Worm (Caenorhabditis elegans): Measurements from ENCODE around the gene gfrp-1.

The gfrp-1 gene

DNA sequence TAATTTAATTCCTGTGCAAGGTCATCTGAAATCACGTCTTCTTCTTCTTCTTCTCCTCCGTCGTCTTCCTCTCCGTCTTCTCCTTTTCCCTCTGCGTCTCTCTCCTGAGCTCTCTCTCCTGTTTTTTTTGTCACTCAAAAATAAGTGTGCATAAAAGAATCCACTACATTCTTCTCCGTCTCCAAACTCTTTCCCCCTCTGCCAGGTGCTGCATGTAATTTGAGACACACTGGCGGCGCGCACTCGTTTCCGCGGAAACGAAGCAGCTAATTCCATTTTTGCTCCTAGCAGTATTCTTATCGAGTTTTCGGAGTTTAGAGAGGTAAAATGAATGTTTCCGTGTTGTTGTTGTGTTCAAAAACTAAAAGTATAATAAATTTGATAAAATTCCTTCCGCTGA is 17.3 kb upstream of the gfrp-1 start:
- TF ChIP-seq dao-5 (tag; optimal IDR thresholded peaks at IDR 0.05), result no peak
- TF ChIP-seq him-1 (tag; optimal IDR thresholded peaks at IDR 0.05), result no peak
- TF ChIP-seq W03F9.2 (tag; optimal IDR thresholded peaks at IDR 0.05), result no peak

DNA sequence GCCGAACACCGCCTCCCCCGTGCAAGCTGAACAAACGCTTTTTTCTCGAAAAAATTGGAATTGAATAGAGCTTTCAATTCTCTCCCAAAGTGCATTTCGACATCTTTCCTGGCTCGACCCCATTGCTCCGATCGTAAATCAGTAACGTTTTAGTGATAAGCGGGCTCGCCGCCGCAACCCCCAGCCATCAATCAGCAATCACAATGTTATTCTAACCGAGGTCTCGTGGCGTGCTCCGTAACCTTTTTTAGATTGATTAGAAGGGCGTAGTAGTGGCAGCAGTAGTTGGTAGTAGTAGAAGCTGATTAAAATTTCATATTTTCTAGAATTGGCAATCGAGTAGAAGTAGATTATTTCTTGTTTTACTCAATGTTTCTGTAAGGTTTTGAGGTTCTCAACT is 16.1 kb upstream of the gfrp-1 start:
- TF ChIP-seq W03F9.2 (tag; optimal IDR thresholded peaks at IDR 0.05) (no peak), dao-5 (tag; optimal IDR thresholded peaks at IDR 0.05) (no peak), him-1 (tag; optimal IDR thresholded peaks at IDR 0.05) (no peak)

DNA sequence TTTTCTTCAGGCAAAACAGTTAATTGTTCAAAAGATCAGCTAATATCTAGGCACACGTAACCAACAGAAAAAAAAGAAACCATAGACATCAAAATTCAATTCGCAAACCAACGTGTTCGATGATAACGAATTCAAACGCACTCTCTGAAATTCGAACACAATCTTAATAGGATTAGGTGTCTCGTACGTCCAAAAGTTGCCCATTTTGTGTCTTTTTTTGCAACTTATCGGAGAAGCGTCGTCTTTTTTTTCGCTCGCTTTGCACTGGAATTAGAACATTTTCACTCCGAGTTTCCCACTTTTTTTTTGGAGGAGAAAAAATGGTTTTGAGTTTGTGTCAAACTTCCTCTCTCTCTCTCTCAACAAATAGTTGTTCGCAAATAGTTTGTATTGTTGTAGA is 14.3 kb upstream of the gfrp-1 start:
- no peak for TF ChIP-seq him-1 (tag; optimal IDR thresholded peaks at IDR 0.05)
- no peak for TF ChIP-seq W03F9.2 (tag; optimal IDR thresholded peaks at IDR 0.05)
- TF ChIP-seq dao-5 (tag; optimal IDR thresholded peaks at IDR 0.05), result no peak

DNA sequence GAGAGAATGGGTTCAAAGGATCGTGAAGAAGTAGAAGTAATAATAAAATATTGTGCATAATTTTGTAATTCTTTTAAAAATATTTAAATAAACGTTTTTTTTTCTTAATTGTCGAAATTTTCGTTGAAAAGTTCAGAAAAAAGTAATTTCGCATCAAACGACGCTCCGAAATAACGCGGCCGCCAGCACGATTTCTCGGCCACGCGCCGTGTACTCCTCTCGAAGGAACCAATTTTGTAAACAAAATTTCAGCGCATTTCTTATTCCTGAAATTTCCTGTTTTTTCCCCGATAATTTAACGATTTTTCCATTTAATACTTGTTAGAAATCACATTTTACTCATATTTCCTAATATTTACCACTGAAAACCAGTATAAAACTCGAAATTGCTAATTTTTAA is 11.4 kb upstream of the gfrp-1 start, which contains the start of gene Y38C1AA.12:
TSS of gene Y38C1AA.12 (plus strand) at position 211 of the 400 bp plus-strand sequence.
- peak; percentile 80 for TF ChIP-seq W03F9.2 (tag; optimal IDR thresholded peaks at IDR 0.05)
- peak; percentile 42 for TF ChIP-seq him-1 (tag; optimal IDR thresholded peaks at IDR 0.05)
- no peak for TF ChIP-seq dao-5 (tag; optimal IDR thresholded peaks at IDR 0.05)

DNA sequence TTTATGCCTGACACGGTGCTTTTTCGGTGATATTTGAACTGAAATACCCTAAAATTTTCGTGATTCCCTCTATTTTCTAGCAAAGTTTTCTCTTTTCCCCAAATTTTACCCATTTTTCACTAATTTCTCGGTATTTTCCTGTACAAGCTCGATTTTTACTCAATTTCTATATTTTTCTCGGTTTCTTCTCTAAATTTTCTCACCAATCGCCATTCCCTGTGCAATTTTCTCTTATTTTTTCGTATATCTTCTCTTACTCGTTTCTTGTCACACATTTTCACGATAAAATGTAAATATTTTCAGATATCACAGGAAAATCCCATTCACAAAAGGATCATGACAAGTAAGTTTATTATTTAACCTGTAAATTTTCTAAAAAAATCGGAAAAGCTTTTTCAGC is 9.0 kb upstream of the gfrp-1 start, which contains the start of gene csn-3:
TSS of gene csn-3 (plus strand) at position 301 of the 400 bp plus-strand sequence.
- TF ChIP-seq W03F9.2 (tag; optimal IDR thresholded peaks at IDR 0.05), result no peak
- TF ChIP-seq dao-5 (tag; optimal IDR thresholded peaks at IDR 0.05), result no peak
- TF ChIP-seq him-1 (tag; optimal IDR thresholded peaks at IDR 0.05), result no peak

DNA sequence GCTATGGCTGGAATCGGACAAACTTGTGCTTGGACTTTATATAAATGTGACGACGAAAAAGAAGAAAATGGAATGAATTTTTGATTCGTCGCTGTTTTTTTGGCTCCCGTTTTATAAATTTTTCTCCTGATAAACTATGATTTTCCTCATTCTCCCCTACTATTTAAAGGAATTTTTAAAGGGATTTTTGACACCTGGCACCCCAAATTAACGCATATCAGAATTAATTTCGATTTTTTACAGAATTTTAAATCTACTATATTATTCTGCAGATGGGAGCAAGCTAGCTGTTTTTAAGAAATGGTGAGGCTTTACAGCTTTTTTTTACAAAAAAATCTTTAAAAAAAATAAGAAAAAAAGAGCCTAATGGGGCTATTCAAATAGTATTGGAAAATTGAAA is 1.6 kb downstream of the gfrp-1 start, which contains the start of gene coa-1:
TSS of gene coa-1 (plus strand) at position 301 of the 400 bp plus-strand sequence.
- TF ChIP-seq W03F9.2 (tag; optimal IDR thresholded peaks at IDR 0.05) (no peak), him-1 (tag; optimal IDR thresholded peaks at IDR 0.05) (no peak), dao-5 (tag; optimal IDR thresholded peaks at IDR 0.05) (no peak)

DNA sequence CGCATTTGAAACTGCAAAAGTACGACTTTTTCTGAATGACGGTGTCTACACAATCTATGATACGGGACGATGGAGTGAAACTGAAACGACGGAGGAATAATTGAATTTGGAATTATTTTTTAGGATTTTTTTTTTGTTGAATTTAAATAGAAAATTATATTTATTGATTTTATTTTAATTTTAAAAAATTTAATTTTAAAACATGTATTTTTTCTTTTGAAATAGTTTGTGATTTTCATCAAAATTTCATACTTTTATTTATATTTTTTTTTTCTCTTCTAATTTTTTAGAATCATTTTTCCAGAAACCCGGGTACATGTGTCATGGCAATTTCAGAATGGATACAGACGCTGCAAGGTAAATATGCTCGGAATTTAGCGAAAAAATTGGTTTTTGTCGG is 4.5 kb downstream of the gfrp-1 start, which contains the start of gene Y38C1AA.1:
TSS of gene Y38C1AA.1 (plus strand) at position 301 of the 400 bp plus-strand sequence.
- TF ChIP-seq him-1 (tag; optimal IDR thresholded peaks at IDR 0.05), result no peak
- TF ChIP-seq dao-5 (tag; optimal IDR thresholded peaks at IDR 0.05), result no peak
- no peak for TF ChIP-seq W03F9.2 (tag; optimal IDR thresholded peaks at IDR 0.05)

DNA sequence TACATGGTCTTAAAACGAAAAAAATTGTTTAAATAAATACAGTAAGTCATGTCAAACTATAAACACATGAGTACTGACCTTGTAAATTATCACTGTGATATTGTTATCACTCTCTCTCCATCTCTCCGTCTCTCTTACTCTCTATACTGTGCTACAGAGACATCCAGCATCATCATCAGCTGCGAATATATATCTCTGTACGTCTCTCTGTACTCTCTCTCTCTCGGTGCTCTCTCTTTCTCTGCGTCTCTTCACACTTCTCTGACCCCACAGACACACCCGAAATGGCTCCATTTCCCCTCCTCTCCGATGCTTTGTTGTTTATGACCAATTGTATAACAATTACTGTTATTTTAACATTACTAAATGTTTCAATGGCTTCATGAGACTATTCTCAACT is 7.2 kb downstream of the gfrp-1 start:
- TF ChIP-seq W03F9.2 (tag; optimal IDR thresholded peaks at IDR 0.05) (no peak), him-1 (tag; optimal IDR thresholded peaks at IDR 0.05) (no peak)

DNA sequence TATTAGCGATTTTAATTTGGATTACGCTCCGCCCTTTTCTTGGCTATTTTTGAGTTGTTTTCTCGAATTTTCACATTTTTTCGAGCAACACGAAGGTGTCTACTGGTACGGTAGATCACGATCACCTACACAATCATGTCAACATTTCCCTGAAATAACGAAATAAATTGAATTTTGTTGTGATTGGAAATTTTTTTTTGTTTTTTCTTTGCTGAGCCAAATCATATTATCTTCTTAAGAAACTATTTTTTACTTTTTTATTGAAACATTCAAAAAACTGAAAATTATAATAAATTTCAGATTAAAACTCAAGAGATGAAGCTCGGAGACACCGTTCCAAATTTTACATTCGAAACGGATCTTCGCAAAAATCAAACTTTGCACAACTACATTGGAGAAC is 14.8 kb downstream of the gfrp-1 start, which contains the start of gene prdx-6:
TSS of gene prdx-6 (plus strand) at position 301 of the 400 bp plus-strand sequence.
- TF ChIP-seq dao-5 (tag; optimal IDR thresholded peaks at IDR 0.05), result no peak
- no peak for TF ChIP-seq him-1 (tag; optimal IDR thresholded peaks at IDR 0.05)

DNA sequence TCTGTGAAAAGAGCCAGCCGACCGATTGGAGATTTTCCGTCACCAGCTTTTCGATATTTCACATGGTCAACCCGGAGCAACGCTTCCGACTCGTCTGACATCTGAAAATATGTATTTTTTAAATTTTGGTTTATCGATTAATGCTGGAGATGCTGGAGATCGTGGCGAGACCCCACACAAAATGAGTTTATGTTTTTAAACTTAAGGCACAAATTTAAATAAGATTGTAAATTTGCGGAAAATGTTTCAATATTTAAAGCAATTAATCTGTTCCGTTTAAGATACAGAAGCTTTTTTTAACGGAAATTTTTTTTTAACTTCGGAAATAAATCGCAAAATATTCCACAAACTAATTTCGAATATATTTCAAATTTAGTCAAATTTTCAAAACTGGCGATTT is 28.3 kb downstream of the gfrp-1 start, which contains the start of gene gtf-2H1:
TSS of gene gtf-2H1 (minus strand) at position 101 of the 400 bp plus-strand sequence.
- no peak for TF ChIP-seq him-1 (tag; optimal IDR thresholded peaks at IDR 0.05)

DNA sequence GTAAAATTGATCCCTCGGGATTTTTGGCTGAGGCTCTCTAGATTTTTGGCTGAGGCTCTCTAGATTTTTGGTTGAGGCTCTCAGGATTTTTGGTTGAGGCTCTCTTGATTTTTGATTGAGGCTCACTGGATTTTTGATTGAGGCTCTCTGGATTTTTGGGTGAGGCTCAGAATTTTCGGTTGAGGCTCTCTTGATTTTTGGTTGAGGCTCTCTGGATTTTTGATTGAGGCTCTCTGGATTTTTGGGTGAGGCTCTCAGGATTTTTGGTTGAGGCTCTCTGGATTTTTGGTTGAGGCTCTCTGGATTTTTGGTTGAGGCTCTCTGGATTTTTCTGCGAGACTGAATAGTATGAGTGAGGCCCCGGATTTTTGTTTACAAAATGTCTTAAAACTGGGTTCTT is 32.7 kb downstream of the gfrp-1 start:
- TF ChIP-seq W03F9.2 (tag; optimal IDR thresholded peaks at IDR 0.05), result no peak
- no peak for TF ChIP-seq him-1 (tag; optimal IDR thresholded peaks at IDR 0.05)
- TF ChIP-seq dao-5 (tag; optimal IDR thresholded peaks at IDR 0.05), result no peak

DNA sequence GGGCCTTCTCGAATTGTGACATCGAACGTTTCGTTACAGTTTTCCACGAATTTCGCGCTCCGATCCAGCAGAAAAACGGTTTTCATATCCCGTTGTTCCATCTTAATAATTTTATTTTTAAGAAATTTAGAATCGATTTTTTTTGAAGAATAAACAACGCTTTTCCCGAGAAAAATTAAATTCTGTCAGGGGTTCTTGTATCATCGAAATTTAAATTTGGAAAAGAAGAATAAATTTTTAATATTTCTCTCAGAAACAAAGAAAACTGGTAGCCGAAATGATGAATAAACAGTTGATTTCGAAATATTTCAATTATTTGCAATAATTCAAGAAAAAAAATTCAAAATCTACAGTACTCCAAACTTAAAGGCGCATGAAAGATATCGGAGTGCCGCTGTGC is 33.9 kb downstream of the gfrp-1 start, which contains the start of gene ints-13:
TSS of gene ints-13 (minus strand) at position 101 of the 400 bp plus-strand sequence.
- no peak for TF ChIP-seq dao-5 (tag; optimal IDR thresholded peaks at IDR 0.05)

DNA sequence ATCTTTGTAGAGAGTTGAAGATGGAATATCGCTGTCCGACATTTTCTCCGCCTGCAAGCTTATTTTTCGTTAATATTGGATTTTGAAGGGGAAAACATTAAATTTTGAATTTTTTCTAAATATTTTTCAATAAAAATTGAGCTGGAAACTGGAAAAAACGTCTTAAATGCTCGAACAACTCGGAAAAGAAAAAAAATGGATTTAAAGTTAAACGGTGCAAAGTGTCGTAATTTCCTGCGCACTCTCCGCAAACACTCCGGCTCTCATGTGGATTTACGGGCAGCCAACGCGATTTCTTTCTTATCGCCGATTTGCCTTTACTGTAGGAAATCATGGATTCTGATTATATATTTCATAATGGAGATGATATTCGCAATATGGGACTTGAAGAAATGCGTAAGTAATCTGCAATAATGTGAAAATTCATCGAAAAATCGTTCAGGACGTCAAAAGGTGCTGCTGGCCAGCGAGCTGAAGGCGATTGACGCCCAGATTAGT is 36.9 kb downstream of the gfrp-1 start, which contains the start of the genes fnta-1 and cogc-8:
TSS of gene fnta-1 (minus strand) at position 51 of the 498 bp plus-strand sequence.
TSS of gene cogc-8 (plus strand) at position 195 of the 498 bp plus-strand sequence.
- no peak for TF ChIP-seq him-1 (tag; optimal IDR thresholded peaks at IDR 0.05)
- TF ChIP-seq W03F9.2 (tag; optimal IDR thresholded peaks at IDR 0.05), result no peak
- TF ChIP-seq dao-5 (tag; optimal IDR thresholded peaks at IDR 0.05), result no peak

DNA sequence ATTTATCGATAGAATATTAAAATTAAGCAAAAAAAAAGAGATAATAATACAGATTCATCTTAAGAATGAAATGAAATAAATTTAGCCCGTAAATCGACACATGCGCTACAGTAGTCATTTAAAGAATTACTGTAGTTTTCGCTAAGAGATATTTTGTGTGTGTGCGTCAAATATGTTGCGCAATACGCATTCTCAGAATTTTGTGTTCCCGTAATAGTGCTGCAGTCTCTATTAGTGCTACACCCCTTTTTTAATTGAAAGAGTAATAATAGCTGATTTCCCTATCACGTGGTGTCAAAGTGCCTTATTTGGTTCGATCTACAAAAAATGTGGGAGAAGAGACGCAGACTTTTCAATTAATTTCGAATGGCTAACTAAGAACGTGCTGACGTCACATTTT is 40.9 kb downstream of the gfrp-1 start:
- TF ChIP-seq W03F9.2 (tag; optimal IDR thresholded peaks at IDR 0.05) (no peak), dao-5 (tag; optimal IDR thresholded peaks at IDR 0.05) (no peak), him-1 (tag; optimal IDR thresholded peaks at IDR 0.05) (no peak)

DNA sequence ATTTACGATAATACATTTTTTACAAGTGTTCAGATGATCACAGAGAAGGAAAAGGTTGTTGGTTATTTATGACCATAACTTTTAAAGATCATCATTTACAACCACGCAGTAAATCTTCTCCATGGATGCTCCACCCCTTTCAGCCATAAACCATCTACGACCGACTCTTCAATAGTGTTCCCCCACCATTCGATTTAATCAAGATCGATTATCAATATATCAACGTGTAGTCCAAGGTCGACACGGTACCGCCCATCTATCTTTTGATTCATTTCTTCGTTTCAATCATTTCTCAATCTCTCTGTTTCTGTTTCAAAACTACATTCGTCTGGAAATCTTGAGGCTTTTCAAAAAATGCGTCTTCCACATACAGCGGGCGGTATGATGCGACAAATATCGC is 41.4 kb downstream of the gfrp-1 start, which contains the start of gene aass-1:
TSS of gene aass-1 (plus strand) at position 301 of the 400 bp plus-strand sequence.
- TF ChIP-seq him-1 (tag; optimal IDR thresholded peaks at IDR 0.05) (no peak), dao-5 (tag; optimal IDR thresholded peaks at IDR 0.05) (no peak), W03F9.2 (tag; optimal IDR thresholded peaks at IDR 0.05) (no peak)

Measured in whole organism, L4/young adult.